Fruit fly (Drosophila melanogaster) S2 (cell line): Measurements from ENCODE around the gene cd.
A peak's percentile ranks its signal among the peaks of the same experiment; 100 is the strongest.

Experiments used
- CG8478 ChIP-seq: fragments of >200 bp; optimal IDR thresholded peaks from 2 replicates; lab custom pipeline; 2018
- CTCF ChIP-seq, 2 experiments: fragments of >200 bp; optimal IDR thresholded peaks; 2 replicates each; lab custom pipeline; 2018

The cd gene

DNA sequence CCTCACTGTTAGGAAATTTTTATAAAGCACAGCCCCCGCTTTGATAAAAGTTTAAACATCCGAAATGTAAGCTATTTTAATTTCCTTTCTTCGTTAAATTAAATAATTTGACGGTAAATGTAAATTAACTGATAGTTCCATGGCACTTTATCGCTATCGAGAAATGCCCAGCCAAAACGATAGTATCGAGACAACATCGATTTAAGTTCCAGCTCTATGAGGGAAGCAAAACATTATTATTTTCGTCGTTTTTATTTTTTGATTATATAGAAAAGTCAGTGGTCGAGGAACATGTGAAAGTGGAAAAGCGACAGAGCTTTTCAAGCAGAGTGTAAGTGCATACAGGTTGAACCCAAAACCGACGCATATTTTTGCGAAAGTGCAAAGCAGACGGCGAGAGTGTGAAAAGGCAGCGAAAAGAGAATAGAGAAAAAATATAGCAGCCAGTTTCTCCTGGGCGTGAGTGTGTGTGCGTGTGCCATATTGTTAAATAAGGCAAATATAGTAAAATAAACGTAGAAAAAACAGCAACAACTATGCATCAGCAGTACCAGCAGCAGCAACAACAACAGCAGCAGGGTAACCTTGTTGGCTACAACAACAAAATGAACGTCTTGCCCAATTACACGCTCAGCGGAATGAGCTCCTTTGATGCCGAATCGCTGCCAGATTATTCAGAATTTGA is 32.2 kb downstream of the cd start, which contains the start of gene CG45049:
Gene CG45049 (plus strand): TSS at position 197 of the 685 bp plus-strand sequence.
- TF ChIP-seq CTCF (optimal IDR thresholded peaks at IDR 0.05; lab: Kevin White, UChicago) (no peak), CG8478 (lab: Kevin White, UChicago) (no peak)

dm6 chr3R:22727456-22727833 is 32.7 kb downstream of the cd start:
- TF ChIP-seq CTCF (optimal IDR thresholded peaks at IDR 0.05; lab: Kevin White, UChicago) (no peak), CG8478 (lab: Kevin White, UChicago) (no peak)

- no peak for TF ChIP-seq CG8478 (lab: Kevin White, UChicago)
- no peak for TF ChIP-seq CTCF (optimal IDR thresholded peaks at IDR 0.05; lab: Kevin White, UChicago)
Observed at dm6 chr3R:22727857-22728256, 33.1 kb downstream of the cd start.

DNA sequence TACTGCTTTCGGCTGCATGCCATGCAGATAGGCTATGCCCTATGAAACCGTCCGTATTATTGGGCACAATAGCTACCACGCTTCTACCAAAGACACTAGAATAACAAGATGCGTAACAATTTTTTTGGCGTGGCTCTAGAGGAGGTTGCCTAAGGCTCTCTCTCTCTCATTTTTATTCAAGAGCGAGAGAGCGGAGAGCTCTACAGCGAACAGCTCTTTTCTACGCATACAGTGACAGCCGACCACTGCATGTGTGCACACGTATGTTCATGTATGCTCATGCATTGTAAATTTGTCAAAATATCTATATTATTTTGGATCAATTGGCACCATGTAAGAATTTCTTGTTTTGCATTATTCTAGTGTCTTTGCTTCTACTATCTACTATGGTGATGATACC is 38.2 kb downstream of the cd start:
- no peak for TF ChIP-seq CTCF (optimal IDR thresholded peaks at IDR 0.05; lab: Kevin White, UChicago)
- no peak for TF ChIP-seq CG8478 (lab: Kevin White, UChicago)

- TF ChIP-seq CG8478 (lab: Kevin White, UChicago) (no peak), CTCF (optimal IDR thresholded peaks at IDR 0.05; lab: Kevin White, UChicago) (no peak)
Observed at dm6 chr3R:22733751-22734150, 39.0 kb downstream of the cd start, which contains the start of gene Takl2. Gene Takl2, minus strand, starts transcription at chr3R:22733851.

dm6 chr3R:22740930-22741329 is 46.2 kb downstream of the cd start, which contains the start of the genes Dcr-1 and CG6985:
Gene Dcr-1, minus strand, starts transcription at chr3R:22741091.
Gene CG6985, plus strand, starts transcription at chr3R:22741150.
- TF ChIP-seq CTCF (optimal IDR thresholded peaks at IDR 0.05; lab: Kevin White, UChicago), result peak in 1 of 2 experiments; percentile 3
- no peak for TF ChIP-seq CG8478 (lab: Kevin White, UChicago)

- TF ChIP-seq CTCF (optimal IDR thresholded peaks at IDR 0.05; lab: Kevin White, UChicago), result peak in 1 of 2 experiments; percentile 13
- no peak for TF ChIP-seq CG8478 (lab: Kevin White, UChicago)
Observed at dm6 chr3R:22745432-22745831, 50.7 kb downstream of the cd start, which contains the start of the genes vret and HP1c. Gene vret, minus strand, starts transcription at chr3R:22745581. Gene HP1c, plus strand, starts transcription at chr3R:22745620.
